Worm (Caenorhabditis elegans) whole organism, mixed stage, embryonic: ENCODE measurements around the gene kvs-1.

Experiments
- bed-3 ChIP-seq: fragments of 200-800 bp; sonication (Bioruptor generic); optimal IDR thresholded peaks from 3 replicates; lab custom pipeline; 2018; ENCODE audit warnings: mild to moderate bottlenecking, missing genetic modification characterization, moderate library complexity, missing compliant biosample characterization
- blmp-1 ChIP-seq: fragments of 150-350 bp; optimal IDR thresholded peaks from 2 replicates; lab custom pipeline; 2014; ENCODE audit warnings: missing biosample characterization, missing genetic modification characterization
- ham-2 ChIP-seq: fragments of 200-800 bp; sonication (Bioruptor generic); optimal IDR thresholded peaks from 2 replicates; lab custom pipeline; 2018; ENCODE audit warnings: mild to moderate bottlenecking, missing genetic modification characterization, missing compliant biosample characterization
- hlh-1 ChIP-seq: fragments of 150-350 bp; optimal IDR thresholded peaks from 2 replicates; lab custom pipeline; 2014; ENCODE audit warnings: missing biosample characterization, missing genetic modification reagents, missing genetic modification characterization
- mep-1 ChIP-seq: fragments of 150-350 bp; optimal IDR thresholded peaks from 2 replicates; lab custom pipeline; 2017; ENCODE audit warnings: missing biosample characterization, missing genetic modification reagents, missing genetic modification characterization, inconsistent platforms
- mls-2 ChIP-seq: sonication (generic microtip); optimal IDR thresholded peaks from 2 replicates; lab custom pipeline; 2016; ENCODE audit warnings: mild to moderate bottlenecking, missing genetic modification characterization, moderate library complexity, missing compliant biosample characterization
- nhr-12 ChIP-seq: fragments of 150-350 bp; optimal IDR thresholded peaks from 2 replicates; lab custom pipeline; 2014; ENCODE audit warnings: missing biosample characterization, missing genetic modification characterization
- nhr-28 ChIP-seq: fragments of 150-350 bp; optimal IDR thresholded peaks from 2 replicates; lab custom pipeline; 2014; ENCODE audit warnings: missing biosample characterization, missing genetic modification characterization
- pha-4 ChIP-seq: fragments of 150-350 bp; optimal IDR thresholded peaks from 2 replicates; lab custom pipeline; 2018; ENCODE audit warnings: missing biosample characterization, missing genetic modification reagents, missing genetic modification characterization
- unc-39 ChIP-seq: fragments of 150-350 bp; optimal IDR thresholded peaks from 2 replicates; lab custom pipeline; 2014; ENCODE audit warnings: missing biosample characterization, missing genetic modification characterization
- unc-62 ChIP-seq: fragments of 150-350 bp; optimal IDR thresholded peaks from 2 replicates; lab custom pipeline; 2014; ENCODE audit warnings: missing biosample characterization, missing genetic modification reagents, missing genetic modification characterization
- ztf-11 ChIP-seq: fragments of 150-350 bp; optimal IDR thresholded peaks from 2 replicates; lab custom pipeline; 2014; ENCODE audit warnings: missing biosample characterization, missing genetic modification characterization

ce11 chrX:7651219-7651958 lies 55.5 kb downstream of the kvs-1 start:
- TF ChIP-seq unc-62 (GFP tag; lab: Kevin White, UChicago) = no peak
- no peak for TF ChIP-seq nhr-12 (tag; lab: Kevin White, UChicago)
- TF ChIP-seq mep-1 = no peak
- TF ChIP-seq ztf-11 (tag; lab: Kevin White, UChicago) = no peak
- TF ChIP-seq nhr-28 (tag; lab: Kevin White, UChicago) = no peak
- peak; percentile 27 for TF ChIP-seq bed-3 (GFP tag; lab: Kevin White, UChicago)
- no peak for TF ChIP-seq unc-39 (tag; lab: Kevin White, UChicago)
- no peak for TF ChIP-seq pha-4 (tag; lab: Kevin White, UChicago)
- TF ChIP-seq mls-2 (tag; lab: Kevin White, UChicago) = peak; percentile 38
- no peak for TF ChIP-seq blmp-1
- TF ChIP-seq hlh-1 (tag; lab: Kevin White, UChicago) = no peak
- no peak for TF ChIP-seq ham-2 (GFP tag; lab: Kevin White, UChicago)
